Fruit fly (Drosophila melanogaster): Measurements from ENCODE around the gene CG2202.

The CG2202 gene

DNA sequence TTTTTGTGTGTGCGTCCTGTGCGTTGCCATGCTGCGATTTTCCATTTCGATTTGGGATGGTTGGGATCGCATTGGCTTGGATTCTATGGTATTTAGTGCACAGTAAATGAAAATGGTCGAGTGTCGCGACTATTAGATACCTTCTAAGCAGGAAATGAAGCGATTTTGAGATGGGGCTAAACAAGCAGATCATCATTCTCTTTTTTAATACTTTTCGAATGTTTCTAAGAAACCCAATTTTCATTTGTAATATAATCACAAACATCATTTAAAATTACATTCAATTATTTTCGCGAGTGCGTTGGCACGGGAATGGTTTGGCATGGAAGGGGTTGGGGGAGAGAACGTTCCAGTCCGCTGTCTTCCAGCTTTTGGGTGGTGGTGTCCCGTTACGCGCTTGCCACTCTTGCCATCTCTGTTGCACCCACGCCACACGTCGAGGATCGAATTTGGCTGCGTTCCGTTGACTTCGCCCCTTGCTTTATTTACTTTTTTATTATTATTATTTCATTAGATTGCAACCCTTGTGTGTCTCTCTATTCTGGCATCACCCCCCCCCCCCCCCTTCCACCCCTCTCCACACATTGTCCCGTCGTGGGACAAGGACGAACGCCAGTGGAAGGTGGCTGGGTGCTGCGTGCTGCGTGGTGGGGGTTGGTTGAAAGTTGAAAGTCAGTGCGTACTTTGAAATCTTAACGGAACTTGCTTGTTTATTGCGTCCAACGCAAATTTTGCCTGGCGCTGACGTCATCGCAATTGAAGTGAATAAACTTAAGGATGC, 23.0 kb upstream of the CG2202 start (continued):
- TF ChIP-seq Poxn (GFP tag; IDR thresholded peaks at IDR 0.05), result no peak
- peak; percentile 35 for TF ChIP-seq az2 (GFP tag; optimal IDR thresholded peaks at IDR 0.05)
- no peak for TF ChIP-seq prd (optimal IDR thresholded peaks at IDR 0.05)
- TF ChIP-seq prd (GFP tag; IDR thresholded peaks at IDR 0.05), result peak; percentile 61; the same call in 2 of the 3 replicates
- peak; percentile 21 for TF ChIP-seq ind (GFP tag; optimal IDR thresholded peaks at IDR 0.05)
- peak; percentile 64 for TF ChIP-seq CG7839 (tag; optimal IDR thresholded peaks at IDR 0.05)
- TF ChIP-seq Hey (tag; optimal IDR thresholded peaks at IDR 0.05), result no peak
- TF ChIP-seq grau (tag; optimal IDR thresholded peaks at IDR 0.05), result peak; percentile 52
- peak; percentile 3 for TF ChIP-seq CG12769 (tag; optimal IDR thresholded peaks at IDR 0.05)
- TF ChIP-seq Antp (GFP tag; optimal IDR thresholded peaks at IDR 0.05), result peak; percentile 51
- TF ChIP-seq CG13424 (tag; optimal IDR thresholded peaks at IDR 0.05), result peak; percentile 30
- TF ChIP-seq unpg (GFP tag; optimal IDR thresholded peaks at IDR 0.05), result peak; percentile 36
- TF ChIP-seq grn (GFP tag; optimal IDR thresholded peaks at IDR 0.05), result no peak
- TF ChIP-seq chm (GFP tag; IDR thresholded peaks at IDR 0.05), result peak; percentile 48; the same call in 1 of the 2 replicates
- no peak for TF ChIP-seq Dbx (GFP tag; IDR thresholded peaks at IDR 0.05)
- TF ChIP-seq CG18764 (GFP tag; optimal IDR thresholded peaks at IDR 0.05), result peak; percentile 12
- peak; percentile 19; the same call in 1 of the 3 replicates for TF ChIP-seq tgo (GFP tag; IDR thresholded peaks at IDR 0.05)
- peak in 1 of 3 experiments; percentile 49 for TF ChIP-seq Stat92E (GFP tag; optimal IDR thresholded peaks at IDR 0.05)
- no peak for TF ChIP-seq Lhr (GFP tag; optimal IDR thresholded peaks at IDR 0.05)
- peak; percentile 74 for TF ChIP-seq CG10979 (tag; optimal IDR thresholded peaks at IDR 0.05)
- TF ChIP-seq Sox102F (GFP tag; optimal IDR thresholded peaks at IDR 0.05), result peak; percentile 37
- TF ChIP-seq pnt (GFP tag; optimal IDR thresholded peaks at IDR 0.05), result peak; percentile 54
- peak; percentile 47 for TF ChIP-seq CG16815 (GFP tag; optimal IDR thresholded peaks at IDR 0.05)
- TF ChIP-seq kay (GFP tag; optimal IDR thresholded peaks at IDR 0.05), result no peak
- peak; percentile 40 for TF ChIP-seq CG12219 (GFP tag; optimal IDR thresholded peaks at IDR 0.05)
- no peak for TF ChIP-seq pita (GFP tag; optimal IDR thresholded peaks at IDR 0.05)
- TF ChIP-seq run (tag; optimal IDR thresholded peaks at IDR 0.05), result no peak
- TF ChIP-seq Oli (tag; optimal IDR thresholded peaks at IDR 0.05), result peak; percentile 56
- TF ChIP-seq CG12391 (tag; optimal IDR thresholded peaks at IDR 0.05), result peak; percentile 56
- TF ChIP-seq CG17328 (GFP tag; IDR thresholded peaks at IDR 0.05), result peak; percentile 57; the same call in 1 of the 2 replicates
- TF ChIP-seq slp2 (GFP tag; optimal IDR thresholded peaks at IDR 0.05), result peak; percentile 22
- peak; percentile 36 for TF ChIP-seq CG14710 (tag; optimal IDR thresholded peaks at IDR 0.05)
- TF ChIP-seq CG18599 (GFP tag; optimal IDR thresholded peaks at IDR 0.05), result peak; percentile 55
- no peak for TF ChIP-seq CG11247 (GFP tag; IDR thresholded peaks at IDR 0.05)
- TF ChIP-seq CG8944 (GFP tag; optimal IDR thresholded peaks at IDR 0.05), result peak; percentile 6
- TF ChIP-seq emc (GFP tag; optimal IDR thresholded peaks at IDR 0.05), result no peak
- TF ChIP-seq Hr78 (GFP tag; optimal IDR thresholded peaks at IDR 0.05), result no peak
- TF ChIP-seq CoRest (tag; optimal IDR thresholded peaks at IDR 0.05), result peak; percentile 45
- peak; percentile 22 for TF ChIP-seq CG4424 (GFP tag; optimal IDR thresholded peaks at IDR 0.05)
- peak; percentile 39 for TF ChIP-seq CG4820 (GFP tag; optimal IDR thresholded peaks at IDR 0.05)
- no peak for TF ChIP-seq Trl (optimal IDR thresholded peaks at IDR 0.05)
- TF ChIP-seq Trl (GFP tag; optimal IDR thresholded peaks at IDR 0.05), result peak; percentile 2
- TF ChIP-seq jumu (GFP tag; optimal IDR thresholded peaks at IDR 0.05), result peak; percentile 31
- no peak for TF ChIP-seq p53 (GFP tag; optimal IDR thresholded peaks at IDR 0.05)
- TF ChIP-seq Hr3 (GFP tag; optimal IDR thresholded peaks at IDR 0.05), result peak; percentile 45
- TF ChIP-seq CG1832 (GFP tag; optimal IDR thresholded peaks at IDR 0.05), result peak; percentile 33
- TF ChIP-seq E2f1 (GFP tag; IDR thresholded peaks at IDR 0.05), result peak; percentile 7; the same call in 1 of the 2 replicates
- 0 out of 2 replicates have a peak, but pooled peaks have one; percentile 14 for TF ChIP-seq ranshi (GFP tag; IDR thresholded peaks at IDR 0.05)
- peak; percentile 6 to 17 for TF ChIP-seq Pdp1 (GFP tag; optimal IDR thresholded peaks at IDR 0.05)
